Worm (Caenorhabditis elegans) whole organism, midembryonic: Measurements from ENCODE around the gene enu-3.6.

ENCODE experiments used
- cog-1 ChIP-seq: sonication (generic microtip); optimal IDR thresholded peaks from 2 replicates; lab custom pipeline; 2016; ENCODE audit warnings: missing genetic modification characterization, missing compliant biosample characterization
- klf-2 ChIP-seq: fragments of 200-800 bp; sonication (Bioruptor generic); conservative IDR thresholded peaks from 2 replicates; pipeline ENCODE4 v1.3.6; 2022; ENCODE audit warnings: missing genetic modification reagents, missing genetic modification characterization, missing compliant biosample characterization
- ztf-29 ChIP-seq: fragments of 200-800 bp; sonication (Bioruptor generic); IDR thresholded peaks from 2 replicates; pipeline ENCODE4 v1.3.6; 2022; ENCODE audit warnings: missing genetic modification reagents, missing genetic modification characterization, missing compliant biosample characterization

DNA sequence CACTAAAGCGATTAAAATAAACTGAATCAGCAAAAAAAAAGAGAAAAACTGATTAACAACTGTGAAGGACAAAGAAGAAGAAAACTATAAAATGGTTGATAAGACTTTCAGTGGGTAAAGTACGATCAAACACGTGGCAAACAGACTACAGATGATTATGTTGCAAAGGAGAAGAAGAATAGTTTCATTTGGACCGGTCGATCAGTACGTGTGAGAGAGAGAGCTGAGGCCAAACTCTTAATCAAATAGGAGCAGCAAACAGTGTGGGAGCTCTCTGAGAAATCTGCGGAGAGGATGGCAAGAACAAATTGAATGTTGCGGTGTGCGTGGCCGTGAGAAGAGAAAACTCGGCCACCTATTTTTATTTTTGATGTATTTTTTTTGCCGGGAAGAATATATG lies 31.2 kb upstream of the enu-3.6 start:
- no peak for TF ChIP-seq klf-2 (GFP tag; lab: Robert Waterston, UW)
- TF ChIP-seq ztf-29 (GFP tag; lab: Robert Waterston, UW) = no peak
- no peak for TF ChIP-seq cog-1
